Worm (Caenorhabditis elegans) whole organism, midembryonic: ENCODE data around the gene lgmn-1.

ENCODE experiments used
- T22C8.4 ChIP-seq: fragments of 200-800 bp; sonication (Bioruptor generic); IDR thresholded peaks from 2 replicates; pipeline ENCODE4 v1.3.6; 2022; ENCODE audit warnings: missing genetic modification characterization, missing compliant biosample characterization
- cog-1 ChIP-seq: sonication (generic microtip); optimal IDR thresholded peaks from 2 replicates; lab custom pipeline; 2016; ENCODE audit warnings: missing genetic modification characterization, missing compliant biosample characterization
- flt-1 ChIP-seq: fragments of 200-800 bp; sonication (Bioruptor generic); IDR thresholded peaks from 2 replicates; pipeline ENCODE4 v1.3.6; 2022; ENCODE audit warnings: missing genetic modification characterization, missing compliant biosample characterization
- klf-2 ChIP-seq: fragments of 200-800 bp; sonication (Bioruptor generic); conservative IDR thresholded peaks from 2 replicates; pipeline ENCODE4 v1.3.6; 2022; ENCODE audit warnings: missing genetic modification reagents, missing genetic modification characterization, missing compliant biosample characterization
- med-1 ChIP-seq: sonication (generic microtip); optimal IDR thresholded peaks from 2 replicates; lab custom pipeline; 2017; ENCODE audit warnings: missing genetic modification characterization, mild to moderate bottlenecking, missing compliant biosample characterization, antibody characterized with exemption, missing genetic modification reagents; ENCODE audit not compliant: insufficient read depth
- ref-1 ChIP-seq: fragments of 200-800 bp; sonication (Bioruptor generic); conservative IDR thresholded peaks from 2 replicates; pipeline ENCODE4 v1.3.6; 2022; ENCODE audit warnings: missing genetic modification reagents, missing genetic modification characterization, missing compliant biosample characterization
- tab-1 ChIP-seq: fragments of 200-800 bp; sonication (Bioruptor generic); IDR thresholded peaks from 2 replicates; pipeline ENCODE4 v1.3.6; 2022; ENCODE audit warnings: missing genetic modification characterization, missing compliant biosample characterization
- ztf-23 ChIP-seq: fragments of 200-800 bp; sonication (Bioruptor generic); IDR thresholded peaks from 2 replicates; pipeline ENCODE4 v1.3.6; 2022; ENCODE audit warnings: missing genetic modification reagents, missing genetic modification characterization, missing compliant biosample characterization
- ztf-29 ChIP-seq: fragments of 200-800 bp; sonication (Bioruptor generic); IDR thresholded peaks from 2 replicates; pipeline ENCODE4 v1.3.6; 2022; ENCODE audit warnings: missing genetic modification reagents, missing genetic modification characterization, missing compliant biosample characterization

Gene lgmn-1

ce11 chrV:12538984-12539852, 26.4 kb downstream of the lgmn-1 start:
- TF ChIP-seq cog-1 (no peak), ztf-23 (GFP tag; lab: Robert Waterston, UW) (no peak), med-1 (no peak), tab-1 (GFP tag; lab: Robert Waterston, UW) (no peak), ztf-29 (no peak), T22C8.4 (GFP tag; lab: Robert Waterston, UW) (no peak), klf-2 (GFP tag; lab: Robert Waterston, UW) (no peak), ref-1 (GFP tag; lab: Robert Waterston, UW) (no peak), flt-1 (GFP tag; lab: Robert Waterston, UW) (no peak)

ce11 chrV:12540018-12540417, 27.2 kb downstream of the lgmn-1 start:
- TF ChIP-seq med-1 (no peak), T22C8.4 (GFP tag; lab: Robert Waterston, UW) (no peak)

DNA sequence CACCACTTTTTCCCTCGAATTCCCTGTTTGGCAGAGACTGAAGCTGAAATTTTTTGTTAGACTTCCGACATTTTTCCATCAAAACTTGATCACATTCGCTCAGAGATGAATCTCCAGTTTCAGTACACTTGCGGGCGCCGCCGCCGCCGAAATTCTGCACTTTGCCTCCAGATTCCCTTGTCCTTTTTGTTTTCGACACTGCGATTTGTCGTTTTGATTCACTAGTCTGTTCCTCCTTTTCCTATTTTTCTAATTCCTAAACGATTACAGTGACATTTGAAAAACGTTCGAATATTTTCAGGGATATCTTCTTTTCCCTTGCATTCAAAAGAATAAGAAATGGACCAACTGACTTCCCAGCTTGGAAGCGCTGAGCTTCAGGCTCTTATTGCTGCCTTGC, 27.9 kb downstream of the lgmn-1 start, which contains the start of gene F45D3.2:
TSS of gene F45D3.2 (plus strand) at position 301 of the 400 bp plus-strand sequence.
- TF ChIP-seq ztf-23 (GFP tag; lab: Robert Waterston, UW), result no peak

- TF ChIP-seq klf-2 (GFP tag; lab: Robert Waterston, UW) (no peak), cog-1 (no peak)
Observed at ce11 chrV:12541207-12541606, 28.4 kb downstream of the lgmn-1 start.

DNA sequence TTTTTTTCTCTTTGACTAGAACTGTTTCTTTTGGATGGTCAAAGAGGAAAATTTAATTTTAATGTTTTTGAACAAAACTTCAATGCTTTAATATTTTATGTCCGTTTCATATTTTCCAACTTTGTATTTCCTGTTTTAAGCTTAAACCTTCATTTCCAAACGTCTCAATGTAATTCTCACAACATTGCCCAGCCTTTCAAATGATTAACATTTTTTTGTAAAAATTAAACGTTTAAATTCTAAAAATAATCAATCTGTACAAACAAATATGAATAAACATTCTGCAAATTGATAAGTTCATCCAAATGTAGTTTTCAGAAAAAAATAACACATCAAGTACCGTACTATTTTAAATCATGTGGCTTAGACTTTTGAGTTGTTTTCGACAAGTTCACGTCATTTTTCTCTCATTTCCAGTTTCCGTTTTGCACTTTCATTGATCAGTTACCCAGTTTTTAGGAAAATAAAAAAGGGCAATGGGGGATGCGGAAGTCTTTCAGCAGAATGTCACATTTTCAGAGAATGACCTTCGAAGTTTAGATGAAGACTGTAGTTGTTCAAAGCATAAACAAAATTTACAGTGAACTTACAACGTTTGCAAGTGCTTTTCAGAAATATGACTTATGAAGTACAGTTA, 29.9 kb downstream of the lgmn-1 start:
- no peak for TF ChIP-seq med-1
- TF ChIP-seq flt-1 (GFP tag; lab: Robert Waterston, UW), result no peak
- TF ChIP-seq tab-1 (GFP tag; lab: Robert Waterston, UW), result no peak
- TF ChIP-seq ztf-29, result no peak
- no peak for TF ChIP-seq T22C8.4 (GFP tag; lab: Robert Waterston, UW)
- no peak for TF ChIP-seq ref-1 (GFP tag; lab: Robert Waterston, UW)
- TF ChIP-seq ztf-23 (GFP tag; lab: Robert Waterston, UW), result no peak
- no peak for TF ChIP-seq klf-2 (GFP tag; lab: Robert Waterston, UW)
- no peak for TF ChIP-seq cog-1

- TF ChIP-seq flt-1 (GFP tag; lab: Robert Waterston, UW) (no peak), med-1 (no peak), cog-1 (no peak), klf-2 (GFP tag; lab: Robert Waterston, UW) (no peak), T22C8.4 (GFP tag; lab: Robert Waterston, UW) (no peak), ztf-29 (no peak), ref-1 (GFP tag; lab: Robert Waterston, UW) (no peak), ztf-23 (GFP tag; lab: Robert Waterston, UW) (no peak), tab-1 (GFP tag; lab: Robert Waterston, UW) (no peak)
Observed at ce11 chrV:12548830-12549229, 36.0 kb downstream of the lgmn-1 start.

ce11 chrV:12549604-12550003, 36.7 kb downstream of the lgmn-1 start:
- TF ChIP-seq ztf-23 (GFP tag; lab: Robert Waterston, UW), result no peak
- no peak for TF ChIP-seq cog-1
- no peak for TF ChIP-seq ztf-29
- no peak for TF ChIP-seq T22C8.4 (GFP tag; lab: Robert Waterston, UW)
- no peak for TF ChIP-seq tab-1 (GFP tag; lab: Robert Waterston, UW)
- no peak for TF ChIP-seq flt-1 (GFP tag; lab: Robert Waterston, UW)
- no peak for TF ChIP-seq ref-1 (GFP tag; lab: Robert Waterston, UW)
- TF ChIP-seq med-1, result no peak
- no peak for TF ChIP-seq klf-2 (GFP tag; lab: Robert Waterston, UW)

- TF ChIP-seq ref-1 (GFP tag; lab: Robert Waterston, UW), result no peak
- no peak for TF ChIP-seq ztf-29
- no peak for TF ChIP-seq ztf-23 (GFP tag; lab: Robert Waterston, UW)
- TF ChIP-seq cog-1, result no peak
- no peak for TF ChIP-seq klf-2 (GFP tag; lab: Robert Waterston, UW)
Observed at ce11 chrV:12550036-12550626, 37.3 kb downstream of the lgmn-1 start, which contains the start of gene F45D3.3. Gene F45D3.3, minus strand, starts transcription at chrV:12550385.

ce11 chrV:12550755-12551154, 37.9 kb downstream of the lgmn-1 start:
- no peak for TF ChIP-seq klf-2 (GFP tag; lab: Robert Waterston, UW)
- no peak for TF ChIP-seq ztf-29
- TF ChIP-seq ztf-23 (GFP tag; lab: Robert Waterston, UW), result no peak
- no peak for TF ChIP-seq cog-1
- TF ChIP-seq med-1, result no peak
- TF ChIP-seq flt-1 (GFP tag; lab: Robert Waterston, UW), result no peak
- TF ChIP-seq tab-1 (GFP tag; lab: Robert Waterston, UW), result no peak
- no peak for TF ChIP-seq T22C8.4 (GFP tag; lab: Robert Waterston, UW)
- TF ChIP-seq ref-1 (GFP tag; lab: Robert Waterston, UW), result no peak
